Worm (Caenorhabditis elegans) whole organism, L1 larva: ENCODE data around the gene F15A4.5.

Experiments used
- C04F5.9 ChIP-seq: sonication (generic microtip); optimal IDR thresholded peaks from 2 replicates; lab custom pipeline; 2016; ENCODE audit warnings: missing genetic modification characterization, missing compliant biosample characterization
- ama-1 ChIP-seq: fragments of 150-350 bp; optimal IDR thresholded peaks from 2 replicates; lab custom pipeline; 2014
- dsc-1 ChIP-seq: sonication (generic microtip); optimal IDR thresholded peaks from 2 replicates; lab custom pipeline; 2016; ENCODE audit warnings: mild to moderate bottlenecking, missing genetic modification characterization, missing compliant biosample characterization
- fkh-10 ChIP-seq: sonication (generic microtip); optimal IDR thresholded peaks from 2 replicates; lab custom pipeline; 2017; ENCODE audit warnings: missing biosample characterization, missing genetic modification reagents, missing genetic modification characterization
- fos-1 ChIP-seq: fragments of 150-350 bp; optimal IDR thresholded peaks from 2 replicates; lab custom pipeline; 2014; ENCODE audit warnings: missing biosample characterization, missing genetic modification characterization
- lin-14 ChIP-seq: fragments of 200-800 bp; sonication (Bioruptor generic); optimal IDR thresholded peaks from 2 replicates; lab custom pipeline; 2018; ENCODE audit warnings: mild to moderate bottlenecking, missing genetic modification characterization, moderate library complexity, missing compliant biosample characterization
- lir-3 ChIP-seq: sonication (generic microtip); optimal IDR thresholded peaks from 2 replicates; lab custom pipeline; 2016; ENCODE audit warnings: mild to moderate bottlenecking, missing genetic modification characterization, moderate library complexity, missing compliant biosample characterization; ENCODE audit not compliant: poor library complexity
- pag-3 ChIP-seq: sonication (generic microtip); optimal IDR thresholded peaks from 2 replicates; lab custom pipeline; 2017; ENCODE audit warnings: missing genetic modification characterization, mild to moderate bottlenecking, missing compliant biosample characterization, antibody characterized with exemption, borderline replicate concordance; ENCODE audit not compliant: insufficient read depth
- unc-62 ChIP-seq: fragments of 150-350 bp; optimal IDR thresholded peaks from 2 replicates; lab custom pipeline; 2014; ENCODE audit warnings: missing biosample characterization, missing genetic modification reagents, missing genetic modification characterization
- ztf-4 ChIP-seq: fragments of 150-350 bp; optimal IDR thresholded peaks from 2 replicates; lab custom pipeline; 2014; ENCODE audit warnings: missing biosample characterization, missing genetic modification characterization

DNA sequence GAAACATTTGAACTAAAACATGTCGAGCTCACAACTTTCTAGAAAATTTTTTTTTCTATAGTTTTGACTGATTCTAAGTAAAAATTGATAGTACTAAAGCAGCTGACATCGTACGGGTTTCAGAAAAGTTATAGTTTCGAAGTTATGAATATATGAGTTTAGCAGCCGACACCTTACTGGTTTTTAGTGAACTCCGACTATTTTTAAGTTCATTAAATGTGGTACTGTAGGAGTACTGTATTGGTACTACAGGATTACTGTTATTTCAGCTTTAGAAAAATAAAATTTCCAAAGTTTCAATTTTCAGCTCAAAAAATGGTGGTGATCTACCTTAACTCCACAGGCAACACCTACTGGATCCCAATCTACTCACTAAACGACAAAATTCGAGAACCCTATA is 5.5 kb downstream of the F15A4.5 start, which contains the start of gene sre-37:
- no peak for TF ChIP-seq lir-3 (tag; lab: Kevin White, UChicago)
- TF ChIP-seq ama-1 = no peak
- no peak for TF ChIP-seq ztf-4 (tag; lab: Kevin White, UChicago)
- no peak for TF ChIP-seq unc-62 (GFP tag; lab: Kevin White, UChicago)
- no peak for TF ChIP-seq lin-14 (GFP tag; lab: Kevin White, UChicago)
- no peak for TF ChIP-seq fos-1 (tag; lab: Kevin White, UChicago)
- TF ChIP-seq dsc-1 = no peak
- TF ChIP-seq pag-3 (tag; lab: Kevin White, UChicago) = no peak
- TF ChIP-seq C04F5.9 (tag; lab: Kevin White, UChicago) = no peak
- TF ChIP-seq fkh-10 = no peak
